Worm (Caenorhabditis elegans) whole organism, mixed stage, embryonic: ENCODE measurements around the gene ubxn-6.

Experiments
- cnd-1 ChIP-seq: fragments of 200-800 bp; sonication (Bioruptor generic); optimal IDR thresholded peaks from 2 replicates; lab custom pipeline; 2018; ENCODE audit warnings: mild to moderate bottlenecking, missing genetic modification characterization, missing compliant biosample characterization
- sem-2 ChIP-seq: fragments of 200-800 bp; sonication (Bioruptor generic); optimal IDR thresholded peaks from 2 replicates; lab custom pipeline; 2018; ENCODE audit warnings: mild to moderate bottlenecking, missing genetic modification characterization, missing compliant biosample characterization
- unc-39 ChIP-seq: fragments of 150-350 bp; optimal IDR thresholded peaks from 2 replicates; lab custom pipeline; 2014; ENCODE audit warnings: missing biosample characterization, missing genetic modification characterization

DNA sequence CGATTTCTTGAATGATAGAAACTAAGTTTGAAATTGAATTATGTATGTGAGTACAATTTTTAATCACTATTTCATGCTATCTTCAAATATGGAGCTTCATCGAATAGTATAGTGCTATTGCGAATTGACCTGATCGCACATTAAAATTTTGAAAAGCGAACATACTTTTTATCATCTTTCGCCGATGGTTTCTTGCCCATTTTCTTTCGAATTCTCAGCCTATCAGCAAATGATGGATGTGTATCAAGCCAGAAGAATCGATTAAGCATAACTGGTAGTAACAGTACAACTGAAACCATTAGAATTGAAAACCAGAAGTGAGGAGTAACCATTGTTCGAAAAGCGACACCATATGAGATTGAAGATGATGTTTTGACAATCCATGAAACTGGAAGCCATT, 20.3 kb upstream of the ubxn-6 start:
- TF ChIP-seq unc-39 (no peak), sem-2 (no peak), cnd-1 (no peak)
